Worm (Caenorhabditis elegans) whole organism, early embryonic: ENCODE results near the gene daam-1.

ENCODE experiments used
- B0310.2 ChIP-seq: sonication (generic microtip); optimal IDR thresholded peaks from 2 replicates; lab custom pipeline; 2016; ENCODE audit warnings: mild to moderate bottlenecking, missing genetic modification characterization, missing compliant biosample characterization
- F13C5.2 ChIP-seq: sonication (generic microtip); optimal IDR thresholded peaks from 2 replicates; lab custom pipeline; 2017; ENCODE audit warnings: mild to moderate bottlenecking, missing genetic modification characterization, inconsistent platforms, missing compliant biosample characterization
- aly-1 ChIP-seq: sonication (generic microtip); optimal IDR thresholded peaks from 2 replicates; lab custom pipeline; 2016; ENCODE audit warnings: missing genetic modification characterization, missing compliant biosample characterization
- ama-1 ChIP-seq: fragments of 150-350 bp; optimal IDR thresholded peaks from 2 replicates; lab custom pipeline; 2014
- ceh-13 ChIP-seq: fragments of 200-800 bp; sonication (Bioruptor generic); optimal IDR thresholded peaks from 2 replicates; lab custom pipeline; 2018; ENCODE audit warnings: mild to moderate bottlenecking, missing genetic modification characterization, missing compliant biosample characterization
- ceh-36 ChIP-seq: sonication (generic microtip); optimal IDR thresholded peaks from 2 replicates; lab custom pipeline; 2016; ENCODE audit warnings: missing genetic modification characterization, inconsistent platforms, missing compliant biosample characterization
- ets-7 ChIP-seq: sonication (generic microtip); optimal IDR thresholded peaks from 2 replicates; lab custom pipeline; 2016; ENCODE audit warnings: missing genotype, missing genetic modification characterization, missing compliant biosample characterization
- flt-1 ChIP-seq: fragments of 200-800 bp; sonication (Bioruptor generic); IDR thresholded peaks from 2 replicates; pipeline ENCODE4 v1.3.6; 2022; ENCODE audit warnings: missing genetic modification characterization, missing compliant biosample characterization
- hmbx-1 ChIP-seq: sonication (generic microtip); optimal IDR thresholded peaks from 2 replicates; lab custom pipeline; 2016; ENCODE audit warnings: mild to moderate bottlenecking, missing genetic modification characterization, missing compliant biosample characterization
- hmg-4 ChIP-seq: fragments of 200-800 bp; sonication (Bioruptor generic); optimal IDR thresholded peaks from 2 replicates; lab custom pipeline; 2018; ENCODE audit warnings: mild to moderate bottlenecking, missing genetic modification characterization, missing compliant biosample characterization
- hnd-1 ChIP-seq: sonication (generic microtip); optimal IDR thresholded peaks from 2 replicates; lab custom pipeline; 2016; ENCODE audit warnings: missing genetic modification characterization, missing compliant biosample characterization
- pes-1 ChIP-seq: fragments of 200-800 bp; sonication (Bioruptor generic); IDR thresholded peaks from 2 replicates; pipeline ENCODE4 v1.3.6; 2022; ENCODE audit warnings: missing genetic modification reagents, missing genetic modification characterization, missing compliant biosample characterization
- scrt-1 ChIP-seq: fragments of 200-800 bp; sonication (Bioruptor generic); IDR thresholded peaks from 2 replicates; pipeline ENCODE4 v1.3.6; 2022; ENCODE audit warnings: missing genetic modification characterization, missing compliant biosample characterization
- sea-1 ChIP-seq: fragments of 200-800 bp; sonication (Bioruptor generic); conservative IDR thresholded peaks from 2 replicates; pipeline ENCODE4 v1.3.6; 2022; ENCODE audit warnings: missing genetic modification characterization, missing compliant biosample characterization
- tbx-11 ChIP-seq: fragments of 200-800 bp; sonication (Bioruptor generic); IDR thresholded peaks from 2 replicates; pipeline ENCODE4 v1.3.6; 2022; ENCODE audit warnings: missing genetic modification characterization, missing compliant biosample characterization
- tbx-37 ChIP-seq: fragments of 200-800 bp; sonication (Bioruptor generic); conservative IDR thresholded peaks from 2 replicates; pipeline ENCODE4 v1.3.6; 2022; ENCODE audit warnings: missing genetic modification reagents, missing genetic modification characterization, missing compliant biosample characterization
- tra-4 ChIP-seq: sonication (generic microtip); optimal IDR thresholded peaks from 2 replicates; lab custom pipeline; 2017; ENCODE audit warnings: missing genetic modification characterization, missing compliant biosample characterization

daam-1 gene

ce11 chrV:122249-122648 is 38.6 kb upstream of the daam-1 start:
- TF ChIP-seq ceh-36 (tag; lab: Kevin White, UChicago) (no peak), ets-7 (no peak), hmg-4 (GFP tag; lab: Kevin White, UChicago) (no peak), ama-1 (lab: Kevin White, UChicago) (no peak), B0310.2 (tag; lab: Kevin White, UChicago) (no peak), ceh-13 (no peak), tbx-37 (GFP tag; lab: Robert Waterston, UW) (no peak)

- TF ChIP-seq hmg-4 (GFP tag; lab: Kevin White, UChicago), result no peak
- TF ChIP-seq tra-4 (tag; lab: Kevin White, UChicago), result no peak
- TF ChIP-seq pes-1, result no peak
- TF ChIP-seq F13C5.2 (tag; lab: Kevin White, UChicago), result no peak
- no peak for TF ChIP-seq tbx-37 (GFP tag; lab: Robert Waterston, UW)
- no peak for TF ChIP-seq hmbx-1 (tag; lab: Kevin White, UChicago)
- TF ChIP-seq ets-7, result no peak
- TF ChIP-seq ceh-36 (tag; lab: Kevin White, UChicago), result no peak
- no peak for TF ChIP-seq ceh-13
- TF ChIP-seq hnd-1 (tag; lab: Kevin White, UChicago), result no peak
- TF ChIP-seq ama-1 (lab: Kevin White, UChicago), result no peak
- TF ChIP-seq flt-1 (GFP tag; lab: Robert Waterston, UW), result no peak
These were observed 33.7 kb upstream of the daam-1 start for ce11 chrV:117312-117711.

- TF ChIP-seq F13C5.2 (tag; lab: Kevin White, UChicago), result no peak
- peak; percentile 56; the same call in 1 of the 2 replicates for TF ChIP-seq scrt-1 (GFP tag; lab: Robert Waterston, UW)
These were observed 32.6 kb upstream of the daam-1 start for ce11 chrV:116243-116642.

ce11 chrV:104474-104873 is 20.8 kb upstream of the daam-1 start, which contains the start of gene picd-1:
Gene picd-1 (plus strand): TSS chrV:104825.
- TF ChIP-seq F13C5.2 (tag; lab: Kevin White, UChicago), result peak; percentile 32
- no peak for TF ChIP-seq tbx-37 (GFP tag; lab: Robert Waterston, UW)
- TF ChIP-seq scrt-1 (GFP tag; lab: Robert Waterston, UW), result peak; percentile 22; the same call in 1 of the 2 replicates
- peak; percentile 27 for TF ChIP-seq hmg-4 (GFP tag; lab: Kevin White, UChicago)

- TF ChIP-seq ets-7 (no peak), tra-4 (tag; lab: Kevin White, UChicago) (no peak), flt-1 (GFP tag; lab: Robert Waterston, UW) (no peak), tbx-37 (GFP tag; lab: Robert Waterston, UW) (no peak), hnd-1 (tag; lab: Kevin White, UChicago) (no peak), B0310.2 (tag; lab: Kevin White, UChicago) (no peak), ceh-36 (tag; lab: Kevin White, UChicago) (no peak), sea-1 (no peak), ceh-13 (no peak), tbx-11 (GFP tag; lab: Robert Waterston, UW) (no peak), ama-1 (lab: Kevin White, UChicago) (no peak), scrt-1 (GFP tag; lab: Robert Waterston, UW) (no peak), aly-1 (tag; lab: Kevin White, UChicago) (no peak), hmbx-1 (tag; lab: Kevin White, UChicago) (no peak)
These were observed 20.3 kb upstream of the daam-1 start, which contains the start of gene rps-27 for ce11 chrV:103977-104376. Gene rps-27 (minus strand): TSS chrV:104077.

ce11 chrV:103043-103702 is 19.5 kb upstream of the daam-1 start:
- TF ChIP-seq hmbx-1 (tag; lab: Kevin White, UChicago) (no peak), ets-7 (no peak), flt-1 (GFP tag; lab: Robert Waterston, UW) (no peak)

- no peak for TF ChIP-seq F13C5.2 (tag; lab: Kevin White, UChicago)
- no peak for TF ChIP-seq tbx-37 (GFP tag; lab: Robert Waterston, UW)
- no peak for TF ChIP-seq sea-1
- TF ChIP-seq ets-7, result no peak
- TF ChIP-seq tra-4 (tag; lab: Kevin White, UChicago), result no peak
- TF ChIP-seq hmbx-1 (tag; lab: Kevin White, UChicago), result no peak
- TF ChIP-seq ceh-36 (tag; lab: Kevin White, UChicago), result no peak
- TF ChIP-seq hnd-1 (tag; lab: Kevin White, UChicago), result no peak
- TF ChIP-seq scrt-1 (GFP tag; lab: Robert Waterston, UW), result no peak
- no peak for TF ChIP-seq ama-1 (lab: Kevin White, UChicago)
- no peak for TF ChIP-seq tbx-11 (GFP tag; lab: Robert Waterston, UW)
These were observed 18.5 kb upstream of the daam-1 start for ce11 chrV:102165-102564.

ce11 chrV:68112-68511 is 15.5 kb downstream of the daam-1 start:
- TF ChIP-seq hmbx-1 (tag; lab: Kevin White, UChicago) (no peak), pes-1 (no peak), tbx-11 (GFP tag; lab: Robert Waterston, UW) (no peak), B0310.2 (tag; lab: Kevin White, UChicago) (no peak), F13C5.2 (tag; lab: Kevin White, UChicago) (no peak), ets-7 (no peak), sea-1 (no peak), aly-1 (tag; lab: Kevin White, UChicago) (no peak), hmg-4 (GFP tag; lab: Kevin White, UChicago) (no peak), ceh-13 (no peak)
